Fruit fly (Drosophila melanogaster): ENCODE data around the gene OtopLa.

The OtopLa gene

DNA sequence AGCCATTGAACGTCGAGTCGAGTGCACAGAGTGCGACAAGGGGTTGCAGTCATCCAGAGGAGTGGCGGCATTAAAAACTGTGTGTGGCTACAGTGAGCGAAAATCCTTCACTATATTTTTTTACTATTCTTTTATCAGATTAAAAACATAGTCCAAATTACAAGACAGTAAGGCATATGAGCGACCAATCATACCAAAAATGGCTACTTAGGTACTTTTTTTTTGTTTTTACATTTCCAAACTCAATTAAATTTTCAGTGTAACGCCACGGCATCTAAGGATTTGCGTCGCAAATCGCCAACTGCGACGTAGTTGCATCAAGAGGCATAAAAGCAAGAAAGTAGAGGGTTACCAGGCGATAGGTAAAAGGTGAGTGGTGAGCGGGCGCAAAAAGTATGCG is 9.2 kb downstream of the OtopLa start (continued):
- TF ChIP-seq exex (tag; optimal IDR thresholded peaks at IDR 0.05) (no peak), CG31441 (GFP tag; IDR thresholded peaks at IDR 0.05) (peak; percentile 53; the same call in 1 of the 2 replicates), ac (GFP tag; optimal IDR thresholded peaks at IDR 0.05) (peak; percentile 3), bsh (GFP tag; optimal IDR thresholded peaks at IDR 0.05) (peak in 1 of 2 experiments; percentile 79), tin (GFP tag; optimal IDR thresholded peaks at IDR 0.05) (peak; percentile 50), Hmx (GFP tag; optimal IDR thresholded peaks at IDR 0.05) (no peak), Abd-B (GFP tag; optimal IDR thresholded peaks at IDR 0.05) (peak; percentile 8), Optix (GFP tag; IDR thresholded peaks at IDR 0.05) (peak; percentile 36; the same call in 1 of the 3 replicates), tap (tag; optimal IDR thresholded peaks at IDR 0.05) (no peak), Sry-δ (GFP tag; optimal IDR thresholded peaks at IDR 0.05) (no peak), fd96Cb (tag; optimal IDR thresholded peaks at IDR 0.05) (peak; percentile 59), Elba2 (GFP tag; optimal IDR thresholded peaks at IDR 0.05) (no peak), nmo (GFP tag; optimal IDR thresholded peaks at IDR 0.05) (peak; percentile 25), Bteb2 (GFP tag; optimal IDR thresholded peaks at IDR 0.05) (no peak), CG8478 (optimal IDR thresholded peaks at IDR 0.05) (no peak), fd64A (GFP tag; optimal IDR thresholded peaks at IDR 0.05) (no peak), Dp (GFP tag; optimal IDR thresholded peaks at IDR 0.05) (no peak), ind (GFP tag; optimal IDR thresholded peaks at IDR 0.05) (peak; percentile 27), lola (GFP tag; optimal IDR thresholded peaks at IDR 0.05) (peak in 1 of 3 experiments; percentile 60), dimm (GFP tag; IDR thresholded peaks at IDR 0.05) (no peak), zen (tag; optimal IDR thresholded peaks at IDR 0.05) (peak; percentile 19), CG13296 (GFP tag; optimal IDR thresholded peaks at IDR 0.05) (no peak), CG7987 (GFP tag; optimal IDR thresholded peaks at IDR 0.05) (no peak), C15 (GFP tag; IDR thresholded peaks at IDR 0.05) (no peak), CG13775 (GFP tag; optimal IDR thresholded peaks at IDR 0.05) (peak; percentile 17), Hsf (GFP tag; optimal IDR thresholded peaks at IDR 0.05) (peak; percentile 21), CG11456 (GFP tag; IDR thresholded peaks at IDR 0.05) (no peak), Camta (GFP tag; optimal IDR thresholded peaks at IDR 0.05) (peak; percentile 46), HLHmδ (GFP tag; optimal IDR thresholded peaks at IDR 0.05) (no peak), pan (optimal IDR thresholded peaks at IDR 0.05) (no peak), pan (GFP tag; optimal IDR thresholded peaks at IDR 0.05 in 1 of 2, IDR thresholded peaks at IDR 0.05 in 1 of 2) (no peak), Pdp1 (GFP tag; optimal IDR thresholded peaks at IDR 0.05) (peak; percentile 26 to 32), al (GFP tag; IDR thresholded peaks at IDR 0.05) (no peak), dati (GFP tag; IDR thresholded peaks at IDR 0.05) (no peak), Ets65A (GFP tag) (peak; percentile 84), jumu (GFP tag; optimal IDR thresholded peaks at IDR 0.05) (peak; percentile 24), CG1792 (GFP tag; optimal IDR thresholded peaks at IDR 0.05) (no peak), Nf-YB (GFP tag; optimal IDR thresholded peaks at IDR 0.05) (no peak), CG4730 (GFP tag; IDR thresholded peaks at IDR 0.05) (no peak), tup (GFP tag; optimal IDR thresholded peaks at IDR 0.05) (no peak), MBD-R2 (GFP tag; IDR thresholded peaks at IDR 0.05) (no peak), ftz-f1 (GFP tag; optimal IDR thresholded peaks at IDR 0.05) (no peak), her (GFP tag; optimal IDR thresholded peaks at IDR 0.05) (no peak), ase (GFP tag; IDR thresholded peaks at IDR 0.05) (no peak), esg (GFP tag; conservative IDR thresholded peaks at IDR 0.05) (peak; percentile 19; the same call in 1 of the 2 replicates), CG15601 (tag; optimal IDR thresholded peaks at IDR 0.05) (peak; percentile 37), ci (GFP tag; IDR thresholded peaks at IDR 0.05) (peak; percentile 70; the same call in 2 of the 3 replicates), Trl (optimal IDR thresholded peaks at IDR 0.05) (no peak), Trl (GFP tag; optimal IDR thresholded peaks at IDR 0.05) (peak; percentile 23), Aef1 (GFP tag; IDR thresholded peaks at IDR 0.05) (0 out of 3 replicates have a peak, but pooled peaks have one; percentile 28), ro (GFP tag; IDR thresholded peaks at IDR 0.05) (no peak), Dip2 (GFP tag; IDR thresholded peaks at IDR 0.05) (no peak), croc (GFP tag; conservative IDR thresholded peaks at IDR 0.05) (peak; percentile 45; the same call in 2 of the 3 replicates)
